Worm (Caenorhabditis elegans): ENCODE results near the gene F54C9.7.
A peak's percentile ranks its signal among the peaks of the same experiment; 100 is the strongest.

Gene F54C9.7

DNA sequence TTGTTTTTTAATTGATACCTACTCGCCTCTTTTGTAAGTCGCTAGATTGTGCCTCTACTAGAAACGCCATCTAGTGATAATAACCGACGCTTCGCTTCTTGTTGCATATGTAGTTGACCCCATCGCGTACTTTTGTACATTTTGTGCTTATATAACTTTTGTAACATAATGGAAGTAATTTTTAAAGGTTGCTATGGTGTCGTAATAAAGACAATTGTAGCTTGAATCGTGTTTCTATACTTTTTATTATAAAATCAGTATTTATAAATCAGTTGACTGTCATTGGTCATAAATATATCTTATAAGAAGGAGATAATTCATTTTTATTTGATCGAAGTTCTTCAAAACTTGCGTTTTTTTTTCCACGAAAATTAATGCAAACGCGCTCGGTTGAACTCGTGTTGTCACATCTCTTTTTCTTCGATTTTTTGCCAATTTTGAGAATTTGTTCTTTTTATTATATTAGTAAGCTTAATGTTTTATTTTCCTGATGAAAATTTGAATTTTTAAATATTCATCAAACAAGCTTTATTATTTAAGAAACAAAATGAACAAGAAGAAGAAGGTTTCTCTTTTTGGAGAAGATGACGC is 4.5 kb downstream of the F54C9.7 start, which contains the start of gene F54C9.9:
Gene F54C9.9, plus strand, starts transcription at position 541 of the 591 bp plus-strand sequence.
- TF ChIP-seq che-1 (tag; optimal IDR thresholded peaks at IDR 0.05) (no peak), zip-5 (tag; optimal IDR thresholded peaks at IDR 0.05) (no peak), pax-1 (tag; optimal IDR thresholded peaks at IDR 0.05) (no peak), lin-11 (tag; optimal IDR thresholded peaks at IDR 0.05) (no peak), F13H6.1 (tag; optimal IDR thresholded peaks at IDR 0.05) (no peak), hlh-15 (tag; optimal IDR thresholded peaks at IDR 0.05) (no peak), eyg-1 (tag; optimal IDR thresholded peaks at IDR 0.05) (no peak), gmeb-2 (tag; optimal IDR thresholded peaks at IDR 0.05) (no peak)

DNA sequence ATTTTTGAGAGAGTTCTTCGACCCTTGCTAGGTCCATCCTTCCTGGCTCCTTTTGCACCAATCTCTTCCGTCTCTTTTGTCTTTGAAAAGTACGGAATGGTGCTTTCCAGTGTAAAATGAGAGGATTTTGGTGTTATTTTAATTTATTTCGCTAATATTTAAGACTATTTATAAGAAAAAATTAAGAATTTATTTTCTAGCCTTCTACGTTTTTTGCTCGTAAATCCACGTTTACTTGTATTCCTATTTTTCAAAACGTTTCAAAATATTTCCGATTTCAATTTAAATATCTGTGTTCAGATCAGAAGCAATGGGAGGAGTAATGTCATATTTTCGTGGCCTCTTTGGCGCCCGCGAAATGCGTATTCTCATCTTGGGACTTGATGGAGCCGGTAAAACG is 8.6 kb downstream of the F54C9.7 start, which contains the start of gene arl-1:
Gene arl-1, plus strand, starts transcription at position 301 of the 400 bp plus-strand sequence.
- TF ChIP-seq C08G9.2 (tag; optimal IDR thresholded peaks at IDR 0.05) (no peak), pat-9 (tag; optimal IDR thresholded peaks at IDR 0.05) (no peak), fkh-6 (tag; optimal IDR thresholded peaks at IDR 0.05) (no peak), ceh-19 (GFP tag; optimal IDR thresholded peaks at IDR 0.05) (no peak), syd-9 (tag; optimal IDR thresholded peaks at IDR 0.05) (no peak), ceh-31 (tag; optimal IDR thresholded peaks at IDR 0.05) (no peak), pha-2 (tag; optimal IDR thresholded peaks at IDR 0.05) (no peak), nhr-11 (tag; optimal IDR thresholded peaks at IDR 0.05) (no peak), gmeb-2 (tag; optimal IDR thresholded peaks at IDR 0.05) (no peak), tbx-2 (tag; optimal IDR thresholded peaks at IDR 0.05) (no peak)

ce11 chrII:8583035-8583434 is 9.9 kb downstream of the F54C9.7 start:
- TF ChIP-seq Y22D7AL.16 (tag; optimal IDR thresholded peaks at IDR 0.05) (no peak), ahr-1 (tag; optimal IDR thresholded peaks at IDR 0.05) (no peak), ama-1 (optimal IDR thresholded peaks at IDR 0.05) (peak; percentile 33)

ce11 chrII:8585036-8585627 is 12.0 kb downstream of the F54C9.7 start, which contains the start of gene F54C9.11:
F54C9.11 (minus strand) TSS chrII:8585086.
- no peak for TF ChIP-seq C38D4.7 (GFP tag; optimal IDR thresholded peaks at IDR 0.05)
- TF ChIP-seq nhr-11 (tag; optimal IDR thresholded peaks at IDR 0.05): no peak
- no peak for TF ChIP-seq zip-5 (tag; optimal IDR thresholded peaks at IDR 0.05)

DNA sequence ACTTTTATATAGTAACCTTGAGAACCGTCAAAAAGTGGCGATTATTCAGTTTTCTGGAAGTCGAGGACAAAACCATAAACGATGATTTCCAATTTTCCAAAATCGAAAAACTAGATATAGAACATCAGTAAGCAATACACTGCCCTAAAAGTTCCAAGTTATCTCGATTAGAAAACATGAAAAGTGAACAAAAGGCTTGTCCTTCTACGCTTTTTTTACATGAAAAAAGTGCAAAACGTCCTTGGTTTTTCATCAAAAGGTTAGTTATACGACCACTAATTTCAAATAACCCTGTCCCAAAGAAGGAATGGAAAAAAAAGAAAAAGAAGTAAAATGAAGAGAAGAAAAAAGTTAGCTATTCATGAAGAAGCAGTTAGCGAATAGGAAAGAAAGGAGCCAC is 12.8 kb downstream of the F54C9.7 start:
- TF ChIP-seq K02D7.2 (tag; optimal IDR thresholded peaks at IDR 0.05) (no peak), pros-1 (tag; optimal IDR thresholded peaks at IDR 0.05) (no peak), lim-6 (tag; optimal IDR thresholded peaks at IDR 0.05) (no peak), ceh-31 (tag; optimal IDR thresholded peaks at IDR 0.05) (no peak), eyg-1 (tag; optimal IDR thresholded peaks at IDR 0.05) (no peak), fax-1 (tag; optimal IDR thresholded peaks at IDR 0.05) (no peak), sox-2 (GFP tag; IDR thresholded peaks at IDR 0.05) (no peak), pha-2 (tag; optimal IDR thresholded peaks at IDR 0.05) (no peak)

DNA sequence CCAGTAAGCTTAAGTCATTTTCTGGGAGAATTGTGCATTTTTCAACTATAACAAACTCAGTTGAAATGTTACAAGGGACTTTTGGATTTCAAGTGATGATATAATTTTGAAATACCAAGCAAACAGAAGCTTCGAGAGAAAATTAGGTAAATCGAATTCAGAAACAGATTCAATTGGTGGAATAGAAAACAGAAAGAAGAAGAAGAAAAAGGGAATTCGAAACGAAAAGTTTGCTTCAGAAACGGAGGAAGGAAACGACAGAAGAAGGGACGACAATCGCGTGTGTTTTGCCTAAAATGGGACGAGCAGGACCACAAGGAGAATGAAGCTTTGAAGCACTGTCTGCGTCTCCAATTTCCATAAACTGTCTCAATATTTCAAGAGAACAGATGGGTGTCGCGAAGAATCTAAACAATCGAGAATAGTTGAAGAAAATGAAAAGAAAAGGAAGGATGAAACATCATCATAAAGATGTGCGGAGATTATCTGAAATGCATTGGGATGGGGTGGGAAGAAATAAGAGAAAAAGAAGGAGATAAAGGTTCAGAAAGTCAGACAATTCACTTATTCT is 14.6 kb downstream of the F54C9.7 start:
- TF ChIP-seq K02D7.2 (tag; optimal IDR thresholded peaks at IDR 0.05) (no peak), unc-42 (tag; optimal IDR thresholded peaks at IDR 0.05) (peak; percentile 96), ceh-31 (tag; optimal IDR thresholded peaks at IDR 0.05) (peak; percentile 54), pat-9 (tag; optimal IDR thresholded peaks at IDR 0.05) (no peak)

DNA sequence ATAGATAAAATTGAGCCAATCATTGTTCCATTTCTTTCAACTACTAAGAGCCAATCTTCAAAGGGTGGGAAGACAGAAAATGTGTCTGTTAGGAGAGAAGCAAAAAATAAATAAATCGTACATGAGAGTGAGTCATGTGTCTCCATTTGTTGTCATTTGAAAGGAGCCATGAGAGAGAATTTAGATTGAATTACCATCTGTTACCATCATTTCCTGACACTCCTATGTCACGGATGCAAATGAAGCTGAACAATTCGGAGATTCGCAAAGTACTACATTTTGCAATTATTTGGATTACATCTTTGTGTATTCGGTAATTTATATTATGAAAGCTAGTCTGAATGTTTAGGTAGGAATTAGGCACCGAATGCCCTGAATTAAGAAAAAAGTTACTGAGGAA is 15.3 kb downstream of the F54C9.7 start:
- TF ChIP-seq unc-42 (tag; optimal IDR thresholded peaks at IDR 0.05) (peak; percentile 81), ets-4 (tag; optimal IDR thresholded peaks at IDR 0.05) (no peak)
